Fruit fly (Drosophila melanogaster) whole organism, embryonic: ENCODE results near the gene brat.

Source experiments
- Aef1 ChIP-seq: fragments of 200-800 bp; sonication (Bioruptor generic); IDR thresholded peaks from 3 replicates; pipeline ENCODE4 v1.3.6; 2022; ENCODE audit warnings: missing biosample characterization, missing genetic modification characterization
- Antp ChIP-seq: fragments of 200-800 bp; sonication (Bioruptor generic); optimal IDR thresholded peaks from 3 replicates; lab custom pipeline; 2016; ENCODE audit warnings: missing biosample characterization, missing genetic modification characterization
- BEAF-32 ChIP-seq: fragments of 200-800 bp; sonication (Bioruptor generic); optimal IDR thresholded peaks from 3 replicates; lab custom pipeline; 2017; ENCODE audit warnings: missing biosample characterization, missing genetic modification characterization, mild to moderate bottlenecking, moderate library complexity, missing genetic modification reagents
- Bdp1 ChIP-seq: fragments of 200-800 bp; sonication (Bioruptor generic); optimal IDR thresholded peaks from 3 replicates; lab custom pipeline; 2016; ENCODE audit warnings: missing biosample characterization, missing genetic modification characterization
- Bgb ChIP-seq: fragments of 200-800 bp; sonication (Bioruptor generic); IDR thresholded peaks from 2 replicates; pipeline ENCODE4 v1.3.6; 2022; ENCODE audit warnings: missing biosample characterization, missing genetic modification characterization; ENCODE audit not compliant: partially characterized antibody
- CG10654 ChIP-seq: fragments of 200-800 bp; sonication (Bioruptor generic); optimal IDR thresholded peaks from 2 replicates; lab custom pipeline; 2016; ENCODE audit warnings: missing biosample characterization, missing genetic modification characterization
- CG10979 ChIP-seq: fragments of 200-800 bp; sonication (Bioruptor generic); optimal IDR thresholded peaks from 2 replicates; lab custom pipeline; 2018; ENCODE audit warnings: missing biosample characterization, mild to moderate bottlenecking, missing genetic modification characterization, moderate library complexity
- CG11247 ChIP-seq: fragments of 200-800 bp; sonication (Bioruptor generic); IDR thresholded peaks from 2 replicates; pipeline ENCODE4 v1.3.6; 2022; ENCODE audit warnings: missing biosample characterization, missing genetic modification characterization
- CG11560 ChIP-seq: fragments of 200-800 bp; sonication (Bioruptor generic); IDR thresholded peaks from 3 replicates; pipeline ENCODE4 v1.3.6; 2022; ENCODE audit warnings: missing biosample characterization, missing genetic modification characterization
- CG12236 ChIP-seq: fragments of 200-800 bp; sonication (Bioruptor generic); optimal IDR thresholded peaks from 2 replicates; lab custom pipeline; 2016; ENCODE audit warnings: missing biosample characterization, missing genetic modification characterization
- CG12391 ChIP-seq: fragments of 200-800 bp; sonication (Bioruptor generic); optimal IDR thresholded peaks from 3 replicates; lab custom pipeline; 2018; ENCODE audit warnings: missing biosample characterization, mild to moderate bottlenecking, missing genetic modification characterization, moderate library complexity
- CG13894 ChIP-seq: fragments of 200-800 bp; sonication (Bioruptor generic); optimal IDR thresholded peaks from 3 replicates; lab custom pipeline; 2018; ENCODE audit warnings: missing biosample characterization, mild to moderate bottlenecking, missing genetic modification characterization, moderate library complexity
- CG14014 ChIP-seq: fragments of 200-800 bp; sonication (Bioruptor generic); IDR thresholded peaks from 2 replicates; pipeline ENCODE4 v1.3.6; 2022; ENCODE audit warnings: missing biosample characterization, missing genetic modification characterization
- CG1603 ChIP-seq: fragments of 200-800 bp; sonication (Bioruptor generic); optimal IDR thresholded peaks from 2 replicates; lab custom pipeline; 2019; ENCODE audit warnings: missing biosample characterization, mild to moderate bottlenecking, missing genetic modification characterization, moderate library complexity
- CG16863 ChIP-seq: fragments of 200-800 bp; sonication (Bioruptor generic); optimal IDR thresholded peaks from 3 replicates; lab custom pipeline; 2016; ENCODE audit warnings: missing biosample characterization, missing genetic modification characterization
- CG18476 ChIP-seq: fragments of 200-800 bp; sonication (Bioruptor generic); optimal IDR thresholded peaks from 2 replicates; lab custom pipeline; 2016; ENCODE audit warnings: missing biosample characterization, mild to moderate bottlenecking, missing genetic modification characterization
- CG18619 ChIP-seq: fragments of 200-800 bp; sonication (Bioruptor generic); optimal IDR thresholded peaks from 3 replicates; lab custom pipeline; 2017; ENCODE audit warnings: missing biosample characterization, mild to moderate bottlenecking, missing genetic modification characterization
- CG2116 ChIP-seq: fragments of 200-800 bp; sonication (Bioruptor generic); optimal IDR thresholded peaks from 3 replicates; lab custom pipeline; 2018; ENCODE audit warnings: missing biosample characterization, mild to moderate bottlenecking, missing genetic modification characterization
- CG6254 ChIP-seq: fragments of 200-800 bp; sonication (Bioruptor generic); optimal IDR thresholded peaks from 3 replicates; lab custom pipeline; 2017; ENCODE audit warnings: mild to moderate bottlenecking, missing biosample characterization, missing genetic modification reagents, missing genetic modification characterization
- CG6765 ChIP-seq: fragments of 200-800 bp; sonication (Bioruptor generic); optimal IDR thresholded peaks from 3 replicates; lab custom pipeline; 2017; ENCODE audit warnings: missing biosample characterization, mild to moderate bottlenecking, missing genetic modification characterization
- CG8359 ChIP-seq: fragments of 200-800 bp; sonication (Bioruptor generic); optimal IDR thresholded peaks from 2 replicates; lab custom pipeline; 2017; ENCODE audit warnings: missing biosample characterization, mild to moderate bottlenecking, missing genetic modification characterization, borderline replicate concordance
- CTCF ChIP-seq: fragments of 200-800 bp; sonication (Bioruptor generic); optimal IDR thresholded peaks from 2 replicates; lab custom pipeline; 2017; ENCODE audit warnings: missing biosample characterization, mild to moderate bottlenecking, missing genetic modification characterization, moderate library complexity
- Dad ChIP-seq: fragments of 200-800 bp; sonication (Bioruptor generic); optimal IDR thresholded peaks from 3 replicates; lab custom pipeline; 2016; ENCODE audit warnings: missing biosample characterization, missing genetic modification characterization
- Dip2 ChIP-seq: fragments of 200-800 bp; sonication (Bioruptor generic); IDR thresholded peaks from 2 replicates; pipeline ENCODE4 v1.3.6; 2022; ENCODE audit warnings: missing biosample characterization, missing genetic modification characterization
- Dp ChIP-seq: fragments of 200-800 bp; sonication (Bioruptor generic); optimal IDR thresholded peaks from 2 replicates; lab custom pipeline; 2018; ENCODE audit warnings: missing biosample characterization, mild to moderate bottlenecking, missing genetic modification characterization, moderate library complexity
- HmgZ ChIP-seq: fragments of 200-800 bp; sonication (Bioruptor generic); optimal IDR thresholded peaks from 2 replicates; lab custom pipeline; 2018; ENCODE audit warnings: missing biosample characterization, mild to moderate bottlenecking, missing genetic modification characterization
- Hr51 ChIP-seq, 2 experiments: fragments of 200-800 bp; sonication (Bioruptor generic); optimal IDR thresholded peaks; 2 replicates in 1 of 2; 3 replicates in 1 of 2; lab custom pipeline; 2016 to 2018; ENCODE audit warnings: missing biosample characterization in 2 of 2, missing genetic modification characterization in 2 of 2, mild to moderate bottlenecking in 1 of 2, moderate library complexity in 1 of 2
- Myb ChIP-seq: fragments of 200-800 bp; sonication (Bioruptor generic); optimal IDR thresholded peaks from 2 replicates; lab custom pipeline; 2016; ENCODE audit warnings: missing biosample characterization, missing genetic modification characterization
- Poxn ChIP-seq: fragments of 200-800 bp; sonication (Bioruptor generic); IDR thresholded peaks from 2 replicates; pipeline ENCODE4 v1.3.6; 2022; ENCODE audit warnings: missing biosample characterization, missing genetic modification characterization
- Stat92E ChIP-seq, 3 experiments: fragments of >200 bp in 2 of 3; fragments of 200-800 bp in 1 of 3; sonication (Bioruptor generic) in 1 of 3; optimal IDR thresholded peaks; 2 replicates each; lab custom pipeline; 2017 to 2019; ENCODE audit warnings: missing biosample characterization in 3 of 3, missing genetic modification characterization in 3 of 3, mild to moderate bottlenecking in 1 of 3, moderate library complexity in 1 of 3
- ash1 ChIP-seq: fragments of 200-800 bp; sonication (Bioruptor generic); optimal IDR thresholded peaks from 2 replicates; lab custom pipeline; 2018; ENCODE audit warnings: missing biosample characterization, mild to moderate bottlenecking, missing genetic modification characterization
- bcd ChIP-seq: fragments of 200-800 bp; sonication (Bioruptor generic); optimal IDR thresholded peaks from 2 replicates; lab custom pipeline; 2017; ENCODE audit warnings: missing biosample characterization, mild to moderate bottlenecking, missing genetic modification characterization
- btn ChIP-seq: fragments of 200-800 bp; sonication (Bioruptor generic); optimal IDR thresholded peaks from 2 replicates; lab custom pipeline; 2016; ENCODE audit warnings: missing biosample characterization, missing genetic modification characterization
- chif ChIP-seq, 2 experiments: fragments of 200-800 bp; sonication (Bioruptor generic); optimal IDR thresholded peaks; 3 replicates each; lab custom pipeline; 2016; ENCODE audit warnings: missing biosample characterization in 2 of 2, missing genetic modification characterization in 2 of 2
- crc ChIP-seq: fragments of 200-800 bp; sonication (Bioruptor generic); optimal IDR thresholded peaks from 2 replicates; lab custom pipeline; 2016; ENCODE audit warnings: missing biosample characterization, missing genetic modification characterization
- dati ChIP-seq: fragments of 200-800 bp; sonication (Bioruptor generic); IDR thresholded peaks from 2 replicates; pipeline ENCODE4 v1.3.6; 2022; ENCODE audit warnings: missing biosample characterization, missing genetic modification characterization
- esg ChIP-seq: fragments of 200-800 bp; sonication (Bioruptor generic); conservative IDR thresholded peaks from 2 replicates; pipeline ENCODE4 v1.3.6; 2022; ENCODE audit warnings: missing biosample characterization, missing genetic modification characterization
- eve ChIP-seq, 2 experiments: fragments of >200 bp; optimal IDR thresholded peaks; 2 replicates each; lab custom pipeline; 2017; ENCODE audit warnings: missing biosample characterization in 2 of 2, missing genetic modification characterization in 2 of 2
- ewg ChIP-seq: fragments of 200-800 bp; sonication (Bioruptor generic); optimal IDR thresholded peaks from 3 replicates; lab custom pipeline; 2017; ENCODE audit warnings: mild to moderate bottlenecking, missing biosample characterization, missing genetic modification reagents, missing genetic modification characterization
- fd96Cb ChIP-seq: fragments of 200-800 bp; sonication (Bioruptor generic); optimal IDR thresholded peaks from 2 replicates; lab custom pipeline; 2018; ENCODE audit warnings: missing biosample characterization, mild to moderate bottlenecking, missing genetic modification characterization, moderate library complexity
- ftz-f1 ChIP-seq: fragments of 200-800 bp; sonication (Bioruptor generic); optimal IDR thresholded peaks from 2 replicates; lab custom pipeline; 2016; ENCODE audit warnings: missing biosample characterization, missing genetic modification characterization
- grn ChIP-seq: fragments of 200-800 bp; sonication (Bioruptor generic); optimal IDR thresholded peaks from 3 replicates; lab custom pipeline; 2017; ENCODE audit warnings: missing biosample characterization, missing genetic modification characterization
- hb ChIP-seq: fragments of 200-800 bp; sonication (Bioruptor generic); IDR thresholded peaks from 3 replicates; pipeline ENCODE4 v1.3.6; 2022; ENCODE audit warnings: missing biosample characterization, missing genetic modification characterization; ENCODE audit not compliant: partially characterized antibody
- jigr1 ChIP-seq: fragments of 200-800 bp; sonication (Bioruptor generic); IDR thresholded peaks from 3 replicates; pipeline ENCODE4 v1.3.6; 2022; ENCODE audit warnings: missing biosample characterization, missing genetic modification characterization
- jing ChIP-seq: fragments of 200-800 bp; sonication (Bioruptor generic); optimal IDR thresholded peaks from 2 replicates; lab custom pipeline; 2018; ENCODE audit warnings: missing biosample characterization, mild to moderate bottlenecking, missing genetic modification characterization
- klu ChIP-seq: fragments of 200-800 bp; sonication (Bioruptor generic); IDR thresholded peaks from 2 replicates; pipeline ENCODE4 v1.3.6; 2022; ENCODE audit warnings: missing biosample characterization, missing genetic modification characterization
- odd ChIP-seq: fragments of 200-800 bp; sonication (Bioruptor generic); optimal IDR thresholded peaks from 2 replicates; lab custom pipeline; 2017; ENCODE audit warnings: missing biosample characterization, mild to moderate bottlenecking, missing genetic modification characterization
- pb ChIP-seq: fragments of 200-800 bp; sonication (Bioruptor generic); optimal IDR thresholded peaks from 3 replicates; lab custom pipeline; 2016; ENCODE audit warnings: missing biosample characterization, missing genetic modification characterization
- rib ChIP-seq: fragments of 200-800 bp; sonication (Bioruptor generic); IDR thresholded peaks from 2 replicates; pipeline ENCODE4 v1.3.6; 2022; ENCODE audit warnings: missing biosample characterization, missing genetic modification characterization
- trem ChIP-seq: fragments of 200-800 bp; optimal IDR thresholded peaks from 3 replicates; lab custom pipeline; 2019; ENCODE audit warnings: missing biosample characterization, mild to moderate bottlenecking, missing genetic modification characterization, moderate library complexity
- zfh2 ChIP-seq: fragments of 200-800 bp; sonication (Bioruptor generic); optimal IDR thresholded peaks from 2 replicates; lab custom pipeline; 2016; ENCODE audit warnings: missing biosample characterization, missing genetic modification characterization

Gene brat

DNA sequence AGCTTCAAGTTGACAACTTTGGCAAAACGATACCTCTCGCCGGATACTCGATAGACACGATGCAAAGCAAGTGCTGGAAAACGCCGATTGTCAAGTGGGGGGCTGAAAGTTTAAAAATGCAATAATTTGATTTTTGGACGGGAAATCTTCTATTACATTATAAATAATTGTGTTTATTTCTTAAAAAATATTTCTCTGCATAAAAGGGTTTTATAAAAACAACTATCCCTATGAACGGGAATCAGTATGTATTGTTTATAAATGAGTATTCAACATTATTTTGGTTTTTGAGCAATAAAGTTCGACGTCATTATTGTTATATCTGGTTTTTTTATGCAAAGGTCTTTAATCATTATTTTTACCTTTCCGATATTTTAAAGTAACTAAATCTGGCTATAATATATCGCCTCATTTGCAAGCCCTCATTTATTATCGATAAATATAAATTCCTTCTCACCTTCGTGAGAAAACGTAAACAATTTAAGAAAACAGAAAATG is 1.7 kb upstream of the brat start, which contains the start of the genes AsnRS and DCTN6-p27 (continued):
- peak; percentile 46; the same call in 1 of the 2 replicates for TF ChIP-seq esg (GFP tag; lab: Robert Waterston, UW)
- no peak for TF ChIP-seq CG6765 (GFP tag; lab: Kevin White, UChicago)
- peak; percentile 28; the same call in 2 of the 3 replicates for TF ChIP-seq Aef1 (GFP tag; lab: Robert Waterston, UW)
- TF ChIP-seq BEAF-32 (GFP tag; lab: Kevin White, UChicago), result peak; percentile 87
- TF ChIP-seq ash1 (GFP tag; lab: Kevin White, UChicago), result no peak
- peak; percentile 58 for TF ChIP-seq CG13894 (tag; lab: Kevin White, UChicago)
- peak; percentile 21 for TF ChIP-seq Dad (GFP tag; lab: Kevin White, UChicago)
- TF ChIP-seq trem (tag; lab: Kevin White, UChicago), result peak; percentile 68
- TF ChIP-seq pb (GFP tag; lab: Kevin White, UChicago), result no peak
- TF ChIP-seq CG16863 (GFP tag; lab: Kevin White, UChicago), result peak; percentile 95
- TF ChIP-seq zfh2 (GFP tag; lab: Kevin White, UChicago), result peak; percentile 79
- TF ChIP-seq jigr1 (GFP tag; lab: Robert Waterston, UW), result peak; percentile 25; the same call in 1 of the 3 replicates
- no peak for TF ChIP-seq CG1603 (tag; lab: Kevin White, UChicago)
- TF ChIP-seq CG18476, result peak; percentile 58
- TF ChIP-seq btn (GFP tag; lab: Kevin White, UChicago), result no peak
- peak; percentile 39 for TF ChIP-seq Bdp1 (GFP tag; lab: Kevin White, UChicago)
- TF ChIP-seq CG6254 (GFP tag; lab: Kevin White, UChicago), result no peak
- TF ChIP-seq CG12391, result peak; percentile 79
- TF ChIP-seq Antp, result peak; percentile 40
- TF ChIP-seq Dip2 (GFP tag; lab: Robert Waterston, UW), result no peak
- TF ChIP-seq Hr51 (GFP tag; optimal IDR thresholded peaks at IDR 0.05; lab: Kevin White, UChicago), result peak; percentile 46 to 65
- TF ChIP-seq Bgb, result peak; percentile 39
- no peak for TF ChIP-seq grn (GFP tag; lab: Kevin White, UChicago)
- TF ChIP-seq Myb (GFP tag; lab: Kevin White, UChicago), result peak; percentile 35
- peak; percentile 67 for TF ChIP-seq bcd (GFP tag; lab: Kevin White, UChicago)
- peak; percentile 69 for TF ChIP-seq HmgZ (tag; lab: Kevin White, UChicago)
- TF ChIP-seq ewg (GFP tag; lab: Kevin White, UChicago), result peak; percentile 39
- TF ChIP-seq jing (GFP tag; lab: Kevin White, UChicago), result no peak
- TF ChIP-seq Dp (GFP tag; lab: Kevin White, UChicago), result peak; percentile 49
- TF ChIP-seq CG10979 (tag; lab: Kevin White, UChicago), result peak; percentile 43
- TF ChIP-seq hb, result peak; percentile 80; the same call in 1 of the 3 replicates
- no peak for TF ChIP-seq CG12236
- peak; percentile 94 for TF ChIP-seq CG11560 (tag; lab: Robert Waterston, UW)
- no peak for TF ChIP-seq CG8359
- TF ChIP-seq ftz-f1 (GFP tag; lab: Kevin White, UChicago), result no peak
- peak; percentile 10 for TF ChIP-seq crc
- TF ChIP-seq dati (GFP tag; lab: Robert Waterston, UW), result no peak
- 0 out of 2 replicates have a peak, but pooled peaks have one; percentile 6 for TF ChIP-seq Poxn (GFP tag; lab: Robert Waterston, UW)
- no peak for TF ChIP-seq Stat92E (GFP tag; optimal IDR thresholded peaks at IDR 0.05; lab: Kevin White, UChicago)
- peak; percentile 67 for TF ChIP-seq CG10654 (GFP tag; lab: Kevin White, UChicago)
- no peak for TF ChIP-seq klu (GFP tag; lab: Robert Waterston, UW)
- TF ChIP-seq CTCF (GFP tag; lab: Kevin White, UChicago), result no peak
- peak; percentile 19 for TF ChIP-seq fd96Cb (tag; lab: Kevin White, UChicago)
- TF ChIP-seq CG11247, result peak; percentile 69
- TF ChIP-seq chif (GFP tag; optimal IDR thresholded peaks at IDR 0.05; lab: Kevin White, UChicago), result peak; percentile 37 to 49
- TF ChIP-seq CG14014, result peak; percentile 65
- no peak for TF ChIP-seq eve (GFP tag; optimal IDR thresholded peaks at IDR 0.05; lab: Kevin White, UChicago)
- TF ChIP-seq odd (GFP tag; lab: Kevin White, UChicago), result no peak
- TF ChIP-seq CG2116, result peak; percentile 82
- TF ChIP-seq CG18619 (GFP tag; lab: Kevin White, UChicago), result peak; percentile 38
- no peak for TF ChIP-seq rib
